Worm (Caenorhabditis elegans) whole organism, young adult: ENCODE data around the gene asah-2.

Source experiments
- B0019.2 ChIP-seq: fragments of 200-800 bp; sonication (Bioruptor generic); conservative IDR thresholded peaks from 2 replicates; pipeline ENCODE4 v1.3.6; 2022; ENCODE audit warnings: missing genetic modification reagents, missing genetic modification characterization, missing compliant biosample characterization
- F22D6.2 ChIP-seq: sonication (generic microtip); optimal IDR thresholded peaks from 2 replicates; lab custom pipeline; 2016; ENCODE audit warnings: mild to moderate bottlenecking, missing genetic modification characterization, missing compliant biosample characterization
- F39B2.1 ChIP-seq: fragments of 200-800 bp; sonication (Bioruptor generic); IDR thresholded peaks from 2 replicates; pipeline ENCODE4 v1.3.6; 2022; ENCODE audit warnings: missing genetic modification reagents, missing genetic modification characterization, missing compliant biosample characterization
- F49E8.2 ChIP-seq: sonication (generic microtip); optimal IDR thresholded peaks from 3 replicates; lab custom pipeline; 2017; ENCODE audit warnings: missing genetic modification characterization, mild to moderate bottlenecking, missing compliant biosample characterization, antibody characterized with exemption, moderate library complexity; ENCODE audit not compliant: insufficient read depth
- T26A5.8 ChIP-seq: sonication (generic microtip); optimal IDR thresholded peaks from 2 replicates; lab custom pipeline; 2016; ENCODE audit warnings: missing genetic modification characterization, missing compliant biosample characterization
- Y56A3A.18 ChIP-seq: fragments of 200-800 bp; sonication (Bioruptor generic); IDR thresholded peaks from 2 replicates; pipeline ENCODE4 v1.3.6; 2022; ENCODE audit warnings: missing genetic modification reagents, missing genetic modification characterization, missing compliant biosample characterization
- attf-5 ChIP-seq: fragments of 200-800 bp; sonication (Bioruptor generic); optimal IDR thresholded peaks from 2 replicates; lab custom pipeline; 2018; ENCODE audit warnings: mild to moderate bottlenecking, missing genetic modification characterization, missing compliant biosample characterization
- attf-6 ChIP-seq: fragments of 200-800 bp; sonication (Bioruptor generic); IDR thresholded peaks from 2 replicates; pipeline ENCODE4 v1.3.6; 2022; ENCODE audit warnings: missing genetic modification reagents, missing genetic modification characterization, missing compliant biosample characterization
- bed-1 ChIP-seq: fragments of 200-800 bp; sonication (Bioruptor generic); IDR thresholded peaks from 2 replicates; pipeline ENCODE4 v1.3.6; 2022; ENCODE audit warnings: missing genetic modification reagents, missing genetic modification characterization, missing compliant biosample characterization
- cebp-2 ChIP-seq: fragments of 200-800 bp; sonication (Bioruptor generic); IDR thresholded peaks from 2 replicates; pipeline ENCODE4 v1.3.6; 2022; ENCODE audit warnings: missing genetic modification characterization, missing compliant biosample characterization
- ceh-100 ChIP-seq: fragments of 200-800 bp; sonication (Bioruptor generic); IDR thresholded peaks from 2 replicates; pipeline ENCODE4 v1.3.6; 2022; ENCODE audit warnings: missing genetic modification reagents, missing genetic modification characterization, missing compliant biosample characterization
- ceh-27 ChIP-seq: fragments of 200-800 bp; sonication (Bioruptor generic); optimal IDR thresholded peaks from 2 replicates; lab custom pipeline; 2018; ENCODE audit warnings: mild to moderate bottlenecking, missing genetic modification characterization, moderate library complexity, missing compliant biosample characterization
- ceh-79 ChIP-seq: sonication (generic microtip); optimal IDR thresholded peaks from 2 replicates; lab custom pipeline; 2017; ENCODE audit warnings: mild to moderate bottlenecking, missing genetic modification characterization, missing compliant biosample characterization
- dox-1 ChIP-seq: fragments of 200-800 bp; sonication (Bioruptor generic); IDR thresholded peaks from 2 replicates; pipeline ENCODE4 v1.3.6; 2022; ENCODE audit warnings: missing genetic modification reagents, missing genetic modification characterization, missing compliant biosample characterization
- dpl-1 ChIP-seq: fragments of 150-350 bp; optimal IDR thresholded peaks from 2 replicates; lab custom pipeline; 2014; ENCODE audit warnings: missing biosample characterization, missing genetic modification reagents, missing genetic modification characterization
- ekl-4 ChIP-seq: fragments of 200-800 bp; sonication (Bioruptor generic); IDR thresholded peaks from 2 replicates; pipeline ENCODE4 v1.3.6; 2022; ENCODE audit warnings: missing genetic modification reagents, missing genetic modification characterization, missing compliant biosample characterization
- hmg-1.2 ChIP-seq: fragments of 200-800 bp; sonication (Bioruptor generic); IDR thresholded peaks from 2 replicates; pipeline ENCODE4 v1.3.6; 2022; ENCODE audit warnings: missing genetic modification reagents, missing genetic modification characterization, missing compliant biosample characterization
- hmg-20 ChIP-seq: fragments of 200-800 bp; sonication (Bioruptor generic); IDR thresholded peaks from 2 replicates; pipeline ENCODE4 v1.3.6; 2022; ENCODE audit warnings: missing genetic modification reagents, missing genetic modification characterization, missing compliant biosample characterization
- lag-1 ChIP-seq: fragments of 200-800 bp; sonication (Bioruptor generic); IDR thresholded peaks from 2 replicates; pipeline ENCODE4 v1.3.6; 2022; ENCODE audit warnings: missing genetic modification reagents, missing genetic modification characterization, missing compliant biosample characterization
- madf-8 ChIP-seq: fragments of 200-800 bp; sonication (Bioruptor generic); conservative IDR thresholded peaks from 2 replicates; pipeline ENCODE4 v1.3.6; 2022; ENCODE audit warnings: missing genetic modification reagents, missing genetic modification characterization, missing compliant biosample characterization
- mcd-1 ChIP-seq: fragments of 200-800 bp; sonication (Bioruptor generic); IDR thresholded peaks from 2 replicates; pipeline ENCODE4 v1.3.6; 2022; ENCODE audit warnings: missing genetic modification reagents, missing genetic modification characterization, missing compliant biosample characterization
- mxl-1 ChIP-seq: sonication (generic microtip); optimal IDR thresholded peaks from 2 replicates; lab custom pipeline; 2016; ENCODE audit warnings: missing genetic modification characterization, missing compliant biosample characterization
- nfyb-1 ChIP-seq: fragments of 200-800 bp; sonication (Bioruptor generic); IDR thresholded peaks from 2 replicates; pipeline ENCODE4 v1.3.6; 2022; ENCODE audit warnings: missing genetic modification reagents, missing genetic modification characterization, missing compliant biosample characterization
- nhr-90 ChIP-seq: sonication (generic microtip); optimal IDR thresholded peaks from 2 replicates; lab custom pipeline; 2016; ENCODE audit warnings: missing genotype, mild to moderate bottlenecking, missing genetic modification characterization, missing compliant biosample characterization
- rcor-1 ChIP-seq: fragments of 200-800 bp; sonication (Bioruptor generic); IDR thresholded peaks from 2 replicates; pipeline ENCODE4 v1.3.6; 2022; ENCODE audit warnings: missing genetic modification reagents, missing genetic modification characterization, missing compliant biosample characterization
- sptf-2 ChIP-seq: fragments of 200-800 bp; sonication (Bioruptor generic); optimal IDR thresholded peaks from 2 replicates; lab custom pipeline; 2018; ENCODE audit warnings: mild to moderate bottlenecking, missing genetic modification characterization, missing compliant biosample characterization
- tlf-1 ChIP-seq: fragments of 200-800 bp; sonication (Bioruptor generic); optimal IDR thresholded peaks from 2 replicates; lab custom pipeline; 2018; ENCODE audit warnings: mild to moderate bottlenecking, missing genetic modification characterization, missing compliant biosample characterization
- unc-62 ChIP-seq: fragments of 150-350 bp; optimal IDR thresholded peaks from 2 replicates; lab custom pipeline; 2014; ENCODE audit warnings: missing biosample characterization, missing genetic modification reagents, missing genetic modification characterization
- zfh-2 ChIP-seq: fragments of 200-800 bp; sonication (Bioruptor generic); conservative IDR thresholded peaks from 2 replicates; pipeline ENCODE4 v1.3.6; 2022; ENCODE audit warnings: missing genetic modification reagents, missing genetic modification characterization, missing compliant biosample characterization
- zim-3 ChIP-seq: sonication (generic microtip); optimal IDR thresholded peaks from 2 replicates; lab custom pipeline; 2017; ENCODE audit warnings: mild to moderate bottlenecking, missing genetic modification characterization, moderate library complexity, missing compliant biosample characterization
- ztf-25 ChIP-seq: fragments of 200-800 bp; sonication (Bioruptor generic); IDR thresholded peaks from 2 replicates; pipeline ENCODE4 v1.3.6; 2022; ENCODE audit warnings: missing genetic modification reagents, missing genetic modification characterization, missing compliant biosample characterization

The asah-2 gene

ce11 chrII:10147502-10147901 lies 8.1 kb downstream of the asah-2 start:
- TF ChIP-seq dox-1 (no peak), zim-3 (tag; lab: Kevin White, UChicago) (no peak), ekl-4 (GFP tag; lab: Robert Waterston, UW) (no peak), F22D6.2 (tag; lab: Kevin White, UChicago) (no peak), B0019.2 (GFP tag; lab: Robert Waterston, UW) (no peak), cebp-2 (GFP tag; lab: Robert Waterston, UW) (no peak), hmg-20 (no peak), F39B2.1 (GFP tag; lab: Robert Waterston, UW) (no peak), dpl-1 (no peak), nhr-90 (no peak)

- TF ChIP-seq F49E8.2 (tag; lab: Kevin White, UChicago): no peak
These were observed 15.7 kb downstream of the asah-2 start, which contains the start of gene nlp-63 for ce11 chrII:10155106-10155505. Gene nlp-63, plus strand, starts transcription at chrII:10155406.

DNA sequence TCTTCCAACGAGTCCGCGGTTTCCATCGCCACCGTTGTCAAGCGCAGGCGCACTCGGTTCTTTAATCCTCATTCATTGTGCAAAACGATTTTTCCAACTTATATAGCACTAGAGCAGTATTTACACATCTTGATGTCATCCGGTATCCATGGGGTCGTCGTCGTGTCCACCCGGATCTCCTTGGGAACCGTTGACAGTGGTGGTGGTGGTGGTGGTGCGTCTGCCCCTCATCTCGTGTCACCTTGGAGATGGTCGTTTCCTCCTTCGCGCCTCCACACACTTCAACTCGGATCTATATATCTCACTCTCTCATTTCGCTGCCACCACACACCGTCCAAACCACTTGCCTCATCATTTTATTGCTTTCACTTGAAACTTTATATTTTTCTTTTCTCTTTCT lies 23.4 kb downstream of the asah-2 start:
- TF ChIP-seq zfh-2 (GFP tag; lab: Robert Waterston, UW): peak; percentile 61
- no peak for TF ChIP-seq bed-1 (GFP tag; lab: Robert Waterston, UW)
- TF ChIP-seq attf-5 (GFP tag; lab: Kevin White, UChicago): no peak
- TF ChIP-seq ceh-79 (tag; lab: Kevin White, UChicago): no peak
- no peak for TF ChIP-seq ceh-27

- TF ChIP-seq tlf-1 (GFP tag; lab: Kevin White, UChicago) (no peak), nfyb-1 (GFP tag; lab: Robert Waterston, UW) (no peak), ceh-27 (no peak), sptf-2 (GFP tag; lab: Kevin White, UChicago) (no peak), mcd-1 (GFP tag; lab: Robert Waterston, UW) (no peak), Y56A3A.18 (GFP tag; lab: Robert Waterston, UW) (no peak), ekl-4 (GFP tag; lab: Robert Waterston, UW) (no peak), zfh-2 (GFP tag; lab: Robert Waterston, UW) (no peak), ztf-25 (GFP tag; lab: Robert Waterston, UW) (no peak)
These were observed 24.7 kb downstream of the asah-2 start for ce11 chrII:10164137-10164536.

- no peak for TF ChIP-seq lag-1 (GFP tag; lab: Robert Waterston, UW)
- TF ChIP-seq T26A5.8: no peak
- no peak for TF ChIP-seq unc-62
These were observed 27.0 kb downstream of the asah-2 start for ce11 chrII:10166365-10166764.

ce11 chrII:10167731-10168130 lies 28.3 kb downstream of the asah-2 start:
- TF ChIP-seq hmg-1.2 (GFP tag; lab: Robert Waterston, UW) (no peak), zim-3 (tag; lab: Kevin White, UChicago) (no peak), ceh-100 (GFP tag; lab: Robert Waterston, UW) (no peak), rcor-1 (no peak), mxl-1 (tag; lab: Kevin White, UChicago) (no peak), dox-1 (no peak), madf-8 (no peak), attf-6 (no peak), zfh-2 (GFP tag; lab: Robert Waterston, UW) (no peak)
